Worm (Caenorhabditis elegans) whole organism, mixed stage, embryonic: Measurements from ENCODE around the gene C37H5.13.

Source experiments
- M03D4.4 ChIP-seq: sonication (generic microtip); optimal IDR thresholded peaks from 2 replicates; lab custom pipeline; 2017; ENCODE audit warnings: mild to moderate bottlenecking, missing genetic modification characterization, missing compliant biosample characterization
- bed-3 ChIP-seq: fragments of 200-800 bp; sonication (Bioruptor generic); optimal IDR thresholded peaks from 3 replicates; lab custom pipeline; 2018; ENCODE audit warnings: mild to moderate bottlenecking, missing genetic modification characterization, moderate library complexity, missing compliant biosample characterization
- blmp-1 ChIP-seq: fragments of 150-350 bp; optimal IDR thresholded peaks from 2 replicates; lab custom pipeline; 2014; ENCODE audit warnings: missing biosample characterization, missing genetic modification characterization
- ceh-39 ChIP-seq: fragments of 150-350 bp; optimal IDR thresholded peaks from 2 replicates; lab custom pipeline; 2014; ENCODE audit warnings: missing biosample characterization, missing genetic modification characterization
- ceh-43 ChIP-seq: fragments of 200-800 bp; sonication (Bioruptor generic); optimal IDR thresholded peaks from 2 replicates; lab custom pipeline; 2018; ENCODE audit warnings: mild to moderate bottlenecking, missing genetic modification characterization, moderate library complexity, missing compliant biosample characterization
- ceh-83 ChIP-seq: fragments of 200-800 bp; sonication (Bioruptor generic); optimal IDR thresholded peaks from 2 replicates; lab custom pipeline; 2018; ENCODE audit warnings: mild to moderate bottlenecking, missing genetic modification characterization, missing compliant biosample characterization
- ces-1 ChIP-seq: fragments of 150-350 bp; optimal IDR thresholded peaks from 2 replicates; lab custom pipeline; 2014; ENCODE audit warnings: missing biosample characterization, missing genetic modification reagents, missing genetic modification characterization
- cnd-1 ChIP-seq: fragments of 200-800 bp; sonication (Bioruptor generic); optimal IDR thresholded peaks from 2 replicates; lab custom pipeline; 2018; ENCODE audit warnings: mild to moderate bottlenecking, missing genetic modification characterization, missing compliant biosample characterization
- drap-1 ChIP-seq: fragments of 200-800 bp; sonication (Bioruptor generic); optimal IDR thresholded peaks from 3 replicates; lab custom pipeline; 2018; ENCODE audit warnings: mild to moderate bottlenecking, missing genetic modification characterization, missing compliant biosample characterization
- elt-1 ChIP-seq: sonication (generic microtip); optimal IDR thresholded peaks from 2 replicates; lab custom pipeline; 2017; ENCODE audit warnings: missing genetic modification characterization, mild to moderate bottlenecking, missing compliant biosample characterization, antibody characterized with exemption, moderate library complexity, borderline replicate concordance; ENCODE audit not compliant: insufficient read depth
- elt-3 ChIP-seq: fragments of 150-350 bp; optimal IDR thresholded peaks from 2 replicates; lab custom pipeline; 2014; ENCODE audit warnings: missing biosample characterization, missing genetic modification characterization
- flh-1 ChIP-seq: fragments of 200-800 bp; sonication (Bioruptor generic); optimal IDR thresholded peaks from 2 replicates; lab custom pipeline; 2018; ENCODE audit warnings: mild to moderate bottlenecking, missing genetic modification characterization, moderate library complexity, missing compliant biosample characterization
- hlh-1 ChIP-seq: fragments of 150-350 bp; optimal IDR thresholded peaks from 2 replicates; lab custom pipeline; 2014; ENCODE audit warnings: missing biosample characterization, missing genetic modification reagents, missing genetic modification characterization
- lin-13 ChIP-seq: fragments of 150-350 bp; optimal IDR thresholded peaks from 2 replicates; lab custom pipeline; 2014; ENCODE audit warnings: missing biosample characterization, missing genetic modification characterization
- lsy-2 ChIP-seq: fragments of 150-350 bp; optimal IDR thresholded peaks from 2 replicates; lab custom pipeline; 2014; ENCODE audit warnings: missing biosample characterization, missing genetic modification characterization
- mab-5 ChIP-seq: fragments of 150-350 bp; optimal IDR thresholded peaks from 2 replicates; lab custom pipeline; 2014; ENCODE audit warnings: missing biosample characterization, missing genetic modification characterization
- mep-1 ChIP-seq: fragments of 150-350 bp; optimal IDR thresholded peaks from 2 replicates; lab custom pipeline; 2017; ENCODE audit warnings: missing biosample characterization, missing genetic modification reagents, missing genetic modification characterization, inconsistent platforms
- mls-2 ChIP-seq: sonication (generic microtip); optimal IDR thresholded peaks from 2 replicates; lab custom pipeline; 2016; ENCODE audit warnings: mild to moderate bottlenecking, missing genetic modification characterization, moderate library complexity, missing compliant biosample characterization
- nhr-2 ChIP-seq: fragments of 150-350 bp; optimal IDR thresholded peaks from 2 replicates; lab custom pipeline; 2014; ENCODE audit warnings: missing biosample characterization, missing genetic modification characterization
- nhr-237 ChIP-seq: fragments of 150-350 bp; optimal IDR thresholded peaks from 2 replicates; lab custom pipeline; 2014; ENCODE audit warnings: missing biosample characterization, missing genetic modification characterization
- nhr-76 ChIP-seq: sonication (generic microtip); optimal IDR thresholded peaks from 2 replicates; lab custom pipeline; 2017; ENCODE audit warnings: missing biosample characterization, missing genetic modification characterization
- pha-4 ChIP-seq: fragments of 150-350 bp; optimal IDR thresholded peaks from 2 replicates; lab custom pipeline; 2018; ENCODE audit warnings: missing biosample characterization, missing genetic modification reagents, missing genetic modification characterization
- sem-2 ChIP-seq: fragments of 200-800 bp; sonication (Bioruptor generic); optimal IDR thresholded peaks from 2 replicates; lab custom pipeline; 2018; ENCODE audit warnings: mild to moderate bottlenecking, missing genetic modification characterization, missing compliant biosample characterization
- sptf-1 ChIP-seq: sonication (generic microtip); optimal IDR thresholded peaks from 2 replicates; lab custom pipeline; 2017; ENCODE audit warnings: mild to moderate bottlenecking, missing genetic modification characterization, moderate library complexity, missing compliant biosample characterization
- tbx-8 ChIP-seq: fragments of 200-800 bp; sonication (Bioruptor generic); optimal IDR thresholded peaks from 2 replicates; lab custom pipeline; 2018; ENCODE audit warnings: mild to moderate bottlenecking, missing genetic modification characterization, moderate library complexity, missing compliant biosample characterization
- unc-120 ChIP-seq: sonication (generic microtip); optimal IDR thresholded peaks from 2 replicates; lab custom pipeline; 2017; ENCODE audit warnings: missing genetic modification characterization, missing compliant biosample characterization; ENCODE audit not compliant: poor library complexity, severe bottlenecking
- unc-39 ChIP-seq: fragments of 150-350 bp; optimal IDR thresholded peaks from 2 replicates; lab custom pipeline; 2014; ENCODE audit warnings: missing biosample characterization, missing genetic modification characterization
- unc-62 ChIP-seq: fragments of 150-350 bp; optimal IDR thresholded peaks from 2 replicates; lab custom pipeline; 2014; ENCODE audit warnings: missing biosample characterization, missing genetic modification reagents, missing genetic modification characterization
- zip-8 ChIP-seq: fragments of 150-350 bp; optimal IDR thresholded peaks from 2 replicates; lab custom pipeline; 2014; ENCODE audit warnings: missing biosample characterization, missing genetic modification characterization
- ztf-11 ChIP-seq: fragments of 150-350 bp; optimal IDR thresholded peaks from 2 replicates; lab custom pipeline; 2014; ENCODE audit warnings: missing biosample characterization, missing genetic modification characterization

The C37H5.13 gene

ce11 chrV:4889976-4890479, 27.3 kb upstream of the C37H5.13 start, which contains the start of gene T19H12.2:
T19H12.2 (plus strand) TSS chrV:4890429.
- no peak for TF ChIP-seq ces-1 (GFP tag; lab: Kevin White, UChicago)
- no peak for TF ChIP-seq sem-2
- TF ChIP-seq lsy-2 (tag; lab: Kevin White, UChicago) = peak; percentile 50
- no peak for TF ChIP-seq drap-1 (GFP tag; lab: Kevin White, UChicago)
- no peak for TF ChIP-seq nhr-237
- TF ChIP-seq tbx-8 (GFP tag; lab: Kevin White, UChicago) = no peak
- TF ChIP-seq ceh-43 (GFP tag; lab: Kevin White, UChicago) = no peak
- TF ChIP-seq unc-120 = no peak
- no peak for TF ChIP-seq mab-5

DNA sequence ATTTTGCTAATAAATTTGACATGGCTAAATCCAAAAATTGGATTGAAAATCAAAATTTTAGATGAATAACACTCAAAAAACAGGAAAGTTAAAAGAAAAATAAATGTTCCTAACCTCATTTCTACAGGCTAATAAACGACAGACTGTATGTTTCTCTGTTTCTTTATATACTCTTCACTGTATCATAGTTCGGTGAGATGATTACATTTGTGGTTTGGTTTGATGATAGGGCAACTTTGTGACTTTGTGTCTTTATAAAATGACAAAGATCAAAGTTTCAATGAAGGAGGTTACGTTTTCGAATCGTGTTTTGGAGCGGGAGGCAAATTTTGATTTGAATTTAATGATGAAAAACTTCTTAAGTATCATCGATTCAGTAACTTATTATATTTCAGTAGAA, 26.7 kb upstream of the C37H5.13 start, which contains the start of gene ugt-12:
ugt-12 (minus strand) TSS at position 153 of the 400 bp plus-strand sequence.
- no peak for TF ChIP-seq unc-39

ce11 chrV:4885372-4885771, 22.6 kb upstream of the C37H5.13 start, which contains the start of gene T19H12.3:
T19H12.3 (plus strand) TSS chrV:4885672.
- TF ChIP-seq flh-1 (GFP tag; lab: Kevin White, UChicago) = no peak
- no peak for TF ChIP-seq lin-13 (tag; lab: Kevin White, UChicago)
- TF ChIP-seq ceh-83 (GFP tag; lab: Kevin White, UChicago) = no peak
- no peak for TF ChIP-seq lsy-2 (tag; lab: Kevin White, UChicago)
- no peak for TF ChIP-seq elt-1 (tag; lab: Kevin White, UChicago)
- no peak for TF ChIP-seq ztf-11 (tag; lab: Kevin White, UChicago)
- no peak for TF ChIP-seq nhr-76
- TF ChIP-seq hlh-1 (tag; lab: Kevin White, UChicago) = no peak
- TF ChIP-seq M03D4.4 (tag; lab: Kevin White, UChicago) = no peak
- TF ChIP-seq cnd-1 = no peak
- TF ChIP-seq tbx-8 (GFP tag; lab: Kevin White, UChicago) = no peak
- TF ChIP-seq blmp-1 = no peak
- no peak for TF ChIP-seq mls-2 (tag; lab: Kevin White, UChicago)
- no peak for TF ChIP-seq ces-1 (GFP tag; lab: Kevin White, UChicago)
- no peak for TF ChIP-seq nhr-237
- TF ChIP-seq nhr-2 (tag; lab: Kevin White, UChicago) = no peak
- no peak for TF ChIP-seq zip-8 (tag; lab: Kevin White, UChicago)
- TF ChIP-seq unc-62 (GFP tag; lab: Kevin White, UChicago) = no peak
- no peak for TF ChIP-seq bed-3
- TF ChIP-seq elt-3 (tag; lab: Kevin White, UChicago) = no peak
- TF ChIP-seq, all 35 proteins: peak for 0

DNA sequence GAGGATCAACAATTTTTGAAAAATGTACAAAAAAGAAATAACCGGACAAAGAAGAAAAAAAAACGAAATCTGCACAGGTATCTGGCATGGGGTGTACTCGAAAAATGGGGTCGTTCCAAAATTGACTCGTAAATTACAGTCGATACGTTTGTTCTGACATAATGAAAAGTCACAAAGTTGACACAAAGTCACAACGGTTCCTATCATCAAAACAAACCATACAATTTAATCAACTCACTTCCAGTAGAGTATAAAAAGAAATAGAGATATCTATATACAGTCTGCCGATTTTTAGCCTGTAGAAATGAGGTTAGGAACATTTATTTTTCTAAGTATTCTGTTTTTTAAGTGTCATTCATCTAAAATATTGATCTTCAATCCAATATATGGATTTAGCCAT, 21.7 kb upstream of the C37H5.13 start, which contains the start of gene T19H12.12:
T19H12.12 (plus strand) TSS at position 301 of the 400 bp plus-strand sequence.
- TF ChIP-seq lsy-2 (tag; lab: Kevin White, UChicago) = no peak
- no peak for TF ChIP-seq mab-5
- no peak for TF ChIP-seq ceh-83 (GFP tag; lab: Kevin White, UChicago)
- TF ChIP-seq unc-120 = no peak
- TF ChIP-seq ceh-39 (tag; lab: Kevin White, UChicago) = no peak
- no peak for TF ChIP-seq pha-4 (tag; lab: Kevin White, UChicago)
- no peak for TF ChIP-seq nhr-76
- TF ChIP-seq ces-1 (GFP tag; lab: Kevin White, UChicago) = no peak
- no peak for TF ChIP-seq mep-1 (tag; lab: Kevin White, UChicago)

DNA sequence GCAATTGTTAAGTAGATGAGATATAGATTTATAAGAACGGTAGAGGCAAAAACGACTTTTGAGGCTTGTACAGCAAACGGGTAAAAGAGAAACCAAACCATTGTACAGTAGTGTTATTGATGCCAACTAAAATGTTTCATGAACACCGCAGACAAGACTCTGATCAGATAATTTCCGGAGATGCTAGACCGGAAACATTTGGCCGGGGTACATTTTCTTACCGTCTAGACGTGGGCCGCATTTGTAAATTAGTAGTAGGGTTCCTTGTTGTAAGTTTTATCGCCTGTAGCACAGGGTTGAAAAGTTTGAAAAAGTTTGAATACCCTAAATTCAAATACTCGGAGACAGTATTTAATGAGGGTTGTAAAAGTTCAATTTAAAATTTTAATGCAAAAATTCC, 18.6 kb upstream of the C37H5.13 start, which contains the start of gene str-32:
str-32 (minus strand) TSS at position 101 of the 400 bp plus-strand sequence.
- TF ChIP-seq sem-2 (no peak), sptf-1 (no peak), mab-5 (no peak), unc-62 (GFP tag; lab: Kevin White, UChicago) (no peak), bed-3 (no peak), flh-1 (GFP tag; lab: Kevin White, UChicago) (no peak), ztf-11 (tag; lab: Kevin White, UChicago) (no peak), nhr-76 (no peak), ceh-39 (tag; lab: Kevin White, UChicago) (no peak), unc-39 (no peak), ceh-43 (GFP tag; lab: Kevin White, UChicago) (no peak)
